Fruit fly (Drosophila melanogaster): ENCODE results near the gene CG10140.

The CG10140 gene

DNA sequence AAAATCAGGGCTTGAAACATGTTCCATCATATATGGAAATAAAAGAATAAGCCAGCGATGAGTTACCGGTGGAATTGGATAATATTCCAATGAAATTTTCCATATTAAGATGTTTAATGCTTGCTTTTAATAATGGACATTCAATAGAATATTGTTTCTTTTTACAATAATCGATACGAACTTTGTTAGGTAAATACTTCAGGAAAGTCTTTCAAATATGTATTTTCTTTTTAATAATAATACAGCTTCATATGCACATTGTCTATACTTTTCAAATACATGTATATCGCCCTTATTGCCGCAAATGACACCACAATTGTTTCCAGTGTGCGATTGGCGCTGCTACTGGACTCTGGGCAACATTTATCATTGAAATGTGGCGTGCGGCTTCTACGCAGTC is 33.4 kb downstream of the CG10140 start:
- TF ChIP-seq Myc (optimal IDR thresholded peaks at IDR 0.05) (no peak), Sin3A (optimal IDR thresholded peaks at IDR 0.05) (no peak), psq (optimal IDR thresholded peaks at IDR 0.05) (no peak), ttk (optimal IDR thresholded peaks at IDR 0.05) (no peak), insv (optimal IDR thresholded peaks at IDR 0.05) (no peak), h (optimal IDR thresholded peaks at IDR 0.05) (no peak)

- no peak for TF ChIP-seq psq (optimal IDR thresholded peaks at IDR 0.05)
Measured at dm6 chr3L:13403141-13403867, 37.0 kb downstream of the CG10140 start.

DNA sequence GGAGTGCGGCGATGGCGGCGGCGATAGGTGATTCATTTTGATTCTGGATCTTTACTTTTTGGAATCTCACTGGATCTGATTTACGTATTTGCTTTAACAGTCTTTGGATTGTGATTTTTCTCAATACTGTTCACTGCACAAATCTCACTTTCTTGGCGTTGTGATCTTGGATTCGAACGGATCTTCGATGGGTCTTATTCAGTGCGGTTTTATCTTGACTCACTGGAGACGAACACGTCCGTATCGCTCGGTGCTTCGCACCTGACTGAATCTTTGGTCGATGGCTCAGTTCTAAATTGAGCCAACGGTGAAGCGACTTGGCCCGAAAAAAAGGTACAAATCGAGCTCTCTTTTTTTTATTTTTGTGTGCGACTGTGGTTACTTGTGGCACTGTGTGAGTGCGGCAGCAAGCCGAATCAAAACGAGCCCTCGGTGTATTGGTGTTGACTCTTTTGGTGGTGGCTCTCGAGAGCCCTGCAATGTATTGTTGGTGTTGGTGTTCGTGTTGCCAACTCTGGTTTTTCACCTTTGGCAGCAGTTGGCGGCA is 39.3 kb downstream of the CG10140 start, which contains the start of gene sens:
Gene sens (minus strand): TSS at position 254 of the 547 bp plus-strand sequence.
- TF ChIP-seq Myc (optimal IDR thresholded peaks at IDR 0.05) (no peak), insv (optimal IDR thresholded peaks at IDR 0.05) (no peak), psq (optimal IDR thresholded peaks at IDR 0.05) (no peak), ttk (optimal IDR thresholded peaks at IDR 0.05) (no peak), Sin3A (optimal IDR thresholded peaks at IDR 0.05) (no peak), h (optimal IDR thresholded peaks at IDR 0.05) (no peak)

- TF ChIP-seq h (optimal IDR thresholded peaks at IDR 0.05): no peak
- no peak for TF ChIP-seq Sin3A (optimal IDR thresholded peaks at IDR 0.05)
- no peak for TF ChIP-seq insv (optimal IDR thresholded peaks at IDR 0.05)
- TF ChIP-seq Myc (optimal IDR thresholded peaks at IDR 0.05): no peak
- no peak for TF ChIP-seq psq (optimal IDR thresholded peaks at IDR 0.05)
- TF ChIP-seq ttk (optimal IDR thresholded peaks at IDR 0.05): no peak
Measured at dm6 chr3L:13397656-13398055, 42.6 kb downstream of the CG10140 start.

DNA sequence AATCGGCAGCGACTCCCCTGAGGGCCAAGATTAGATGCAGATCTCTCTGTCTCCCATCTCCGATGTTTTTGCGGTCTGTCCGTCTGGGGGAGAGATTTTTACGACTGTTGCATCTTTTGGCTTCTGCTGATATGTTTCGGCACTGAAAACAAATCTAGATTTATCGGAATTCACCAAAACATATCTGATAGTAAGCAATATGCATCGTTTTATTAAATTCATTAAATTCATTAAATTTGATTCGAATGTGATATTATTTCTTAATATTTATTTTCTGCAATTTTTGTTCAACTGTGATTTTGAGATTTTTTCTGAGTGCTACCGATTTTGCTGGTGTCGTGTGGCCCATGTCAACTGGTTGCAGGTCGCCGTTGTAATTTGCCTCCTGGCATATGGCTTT is 46.7 kb downstream of the CG10140 start:
- TF ChIP-seq Sin3A (optimal IDR thresholded peaks at IDR 0.05) (no peak), insv (optimal IDR thresholded peaks at IDR 0.05) (no peak), psq (optimal IDR thresholded peaks at IDR 0.05) (no peak)

DNA sequence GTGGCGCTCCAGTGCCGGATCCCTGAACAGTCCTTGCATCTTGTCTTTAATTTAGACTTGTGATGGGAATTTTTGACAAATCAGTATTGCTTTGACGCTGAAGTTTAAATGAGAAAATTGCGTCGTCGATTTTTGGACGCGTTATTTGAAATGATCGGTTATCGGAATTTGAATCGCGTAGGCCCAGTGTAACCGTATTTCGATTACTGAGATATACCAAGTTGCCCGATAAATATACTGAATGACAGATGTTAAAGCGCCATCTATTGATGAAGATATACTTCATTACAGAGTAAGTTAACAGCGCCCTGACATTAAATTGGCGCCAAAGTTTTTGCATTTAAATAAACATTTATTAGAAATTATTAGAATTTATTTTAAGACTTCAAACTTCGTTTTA is 50.4 kb downstream of the CG10140 start, which contains the start of gene Poc1:
Gene Poc1 (minus strand): TSS at position 173 of the 400 bp plus-strand sequence.
- TF ChIP-seq ttk (optimal IDR thresholded peaks at IDR 0.05) (no peak), Myc (optimal IDR thresholded peaks at IDR 0.05) (no peak), insv (optimal IDR thresholded peaks at IDR 0.05) (no peak), Sin3A (optimal IDR thresholded peaks at IDR 0.05) (no peak), h (optimal IDR thresholded peaks at IDR 0.05) (no peak), psq (optimal IDR thresholded peaks at IDR 0.05) (no peak)
